Fruit fly (Drosophila melanogaster): Measurements from ENCODE around the gene lin-52.

dm6 chrX:5791840-5792239 is 37.1 kb upstream of the lin-52 start, which contains the start of gene CG12239:
- TF ChIP-seq h (optimal IDR thresholded peaks at IDR 0.05) (no peak), psq (optimal IDR thresholded peaks at IDR 0.05) (no peak), insv (optimal IDR thresholded peaks at IDR 0.05) (no peak), ttk (optimal IDR thresholded peaks at IDR 0.05) (no peak), Sin3A (optimal IDR thresholded peaks at IDR 0.05) (no peak), Myc (optimal IDR thresholded peaks at IDR 0.05) (no peak)
